Worm (Caenorhabditis elegans) whole organism, L1 larva: ENCODE measurements around the gene F55B11.2.

ENCODE experiments used
- C04F5.9 ChIP-seq: sonication (generic microtip); optimal IDR thresholded peaks from 2 replicates; lab custom pipeline; 2016; ENCODE audit warnings: missing genetic modification characterization, missing compliant biosample characterization
- Y116A8C.19 ChIP-seq: sonication (generic microtip); optimal IDR thresholded peaks from 2 replicates; lab custom pipeline; 2016; ENCODE audit warnings: missing compliant biosample characterization, missing genetic modification characterization, borderline replicate concordance
- aly-2 ChIP-seq: fragments of 150-350 bp; optimal IDR thresholded peaks from 2 replicates; lab custom pipeline; 2014; ENCODE audit warnings: missing biosample characterization, missing genetic modification characterization
- ceh-63 ChIP-seq: fragments of 200-800 bp; sonication (Bioruptor generic); optimal IDR thresholded peaks from 2 replicates; lab custom pipeline; 2018; ENCODE audit warnings: mild to moderate bottlenecking, missing genetic modification characterization, missing compliant biosample characterization
- ceh-8 ChIP-seq: fragments of 200-800 bp; sonication (Bioruptor generic); optimal IDR thresholded peaks from 2 replicates; lab custom pipeline; 2018; ENCODE audit warnings: mild to moderate bottlenecking, missing genetic modification characterization, moderate library complexity, missing compliant biosample characterization
- ceh-82 ChIP-seq, 3 experiments: fragments of 150-350 bp in 1 of 3; sonication (generic microtip) in 2 of 3; optimal IDR thresholded peaks; 2 replicates each; lab custom pipeline; 2014 to 2017; ENCODE audit warnings: missing biosample characterization in 3 of 3, missing genetic modification characterization in 3 of 3
- ceh-88 ChIP-seq: fragments of 200-800 bp; sonication (Bioruptor generic); IDR thresholded peaks from 2 replicates; pipeline ENCODE4 v1.3.6; 2022; ENCODE audit warnings: missing genetic modification characterization, missing compliant biosample characterization
- ces-1 ChIP-seq: fragments of 150-350 bp; optimal IDR thresholded peaks from 2 replicates; lab custom pipeline; 2014; ENCODE audit warnings: missing biosample characterization, missing genetic modification reagents, missing genetic modification characterization
- dpl-1 ChIP-seq, 3 experiments: fragments of 150-350 bp in 2 of 3; sonication (generic microtip) in 1 of 3; optimal IDR thresholded peaks; 2 replicates each; lab custom pipeline; 2014 to 2017; ENCODE audit warnings: missing biosample characterization in 3 of 3, missing genetic modification characterization in 3 of 3, missing genetic modification reagents in 3 of 3
- dsc-1 ChIP-seq: sonication (generic microtip); optimal IDR thresholded peaks from 2 replicates; lab custom pipeline; 2016; ENCODE audit warnings: mild to moderate bottlenecking, missing genetic modification characterization, missing compliant biosample characterization
- elt-2 ChIP-seq: sonication (generic microtip); optimal IDR thresholded peaks from 2 replicates; lab custom pipeline; 2016; ENCODE audit warnings: missing genetic modification characterization, mild to moderate bottlenecking, inconsistent platforms, missing compliant biosample characterization, missing genetic modification reagents
- fkh-8 ChIP-seq: sonication (generic microtip); optimal IDR thresholded peaks from 2 replicates; lab custom pipeline; 2016; ENCODE audit warnings: mild to moderate bottlenecking, missing genetic modification characterization, missing compliant biosample characterization
- fos-1 ChIP-seq: fragments of 150-350 bp; optimal IDR thresholded peaks from 2 replicates; lab custom pipeline; 2014; ENCODE audit warnings: missing biosample characterization, missing genetic modification characterization
- grh-1 ChIP-seq: fragments of 200-800 bp; sonication (Bioruptor generic); IDR thresholded peaks from 2 replicates; pipeline ENCODE4 v1.3.6; 2022; ENCODE audit warnings: missing genetic modification reagents, missing genetic modification characterization, missing compliant biosample characterization
- irx-1 ChIP-seq: sonication (generic microtip); optimal IDR thresholded peaks from 2 replicates; lab custom pipeline; 2016; ENCODE audit warnings: missing genetic modification characterization, missing compliant biosample characterization
- isw-1 ChIP-seq: fragments of 200-800 bp; sonication (Bioruptor generic); IDR thresholded peaks from 2 replicates; pipeline ENCODE4 v1.3.6; 2022; ENCODE audit warnings: missing genetic modification characterization, missing compliant biosample characterization
- jun-1 ChIP-seq: fragments of 150-350 bp; optimal IDR thresholded peaks from 2 replicates; lab custom pipeline; 2014; ENCODE audit warnings: missing biosample characterization, missing genetic modification reagents, missing genetic modification characterization
- lin-14 ChIP-seq: fragments of 200-800 bp; sonication (Bioruptor generic); optimal IDR thresholded peaks from 2 replicates; lab custom pipeline; 2018; ENCODE audit warnings: mild to moderate bottlenecking, missing genetic modification characterization, moderate library complexity, missing compliant biosample characterization
- lin-15B ChIP-seq: fragments of 150-350 bp; sonication (generic microtip); optimal IDR thresholded peaks from 3 replicates; lab custom pipeline; 2014; ENCODE audit warnings: missing biosample characterization, missing genetic modification characterization
- lin-35 ChIP-seq, 2 experiments: fragments of 150-350 bp; optimal IDR thresholded peaks; 2 replicates each; lab custom pipeline; 2014; ENCODE audit warnings: missing biosample characterization in 2 of 2, missing genetic modification characterization in 2 of 2, missing genetic modification reagents in 2 of 2
- lin-39 ChIP-seq: fragments of 150-350 bp; optimal IDR thresholded peaks from 2 replicates; lab custom pipeline; 2014; ENCODE audit warnings: missing biosample characterization, missing genetic modification reagents, missing genetic modification characterization
- mab-9 ChIP-seq: fragments of 200-800 bp; sonication (Bioruptor generic); IDR thresholded peaks from 2 replicates; pipeline ENCODE4 v1.3.6; 2022; ENCODE audit warnings: missing genetic modification reagents, missing genetic modification characterization, missing compliant biosample characterization
- nhr-11 ChIP-seq: fragments of 150-350 bp; optimal IDR thresholded peaks from 2 replicates; lab custom pipeline; 2014; ENCODE audit warnings: missing biosample characterization, missing genetic modification characterization
- nhr-12 ChIP-seq: sonication (generic microtip); optimal IDR thresholded peaks from 2 replicates; lab custom pipeline; 2017; ENCODE audit warnings: missing biosample characterization, missing genetic modification characterization
- nhr-19 ChIP-seq: fragments of 200-800 bp; sonication (Bioruptor generic); conservative IDR thresholded peaks from 2 replicates; pipeline ENCODE4 v1.3.6; 2022; ENCODE audit warnings: missing genetic modification characterization, missing compliant biosample characterization
- nhr-20 ChIP-seq: sonication (generic microtip); optimal IDR thresholded peaks from 2 replicates; lab custom pipeline; 2016; ENCODE audit warnings: mild to moderate bottlenecking, missing genetic modification characterization, missing compliant biosample characterization
- nhr-237 ChIP-seq: fragments of 150-350 bp; optimal IDR thresholded peaks from 2 replicates; lab custom pipeline; 2014; ENCODE audit warnings: missing biosample characterization, missing genetic modification characterization
- nhr-28 ChIP-seq: fragments of 150-350 bp; optimal IDR thresholded peaks from 2 replicates; lab custom pipeline; 2014; ENCODE audit warnings: missing biosample characterization, missing genetic modification characterization
- nhr-71 ChIP-seq: sonication (generic microtip); optimal IDR thresholded peaks from 2 replicates; lab custom pipeline; 2016; ENCODE audit warnings: mild to moderate bottlenecking, missing genetic modification characterization, moderate library complexity, missing compliant biosample characterization
- nhr-77 ChIP-seq: fragments of 150-350 bp; optimal IDR thresholded peaks from 2 replicates; lab custom pipeline; 2014; ENCODE audit warnings: missing biosample characterization, missing genetic modification characterization
- nhr-84 ChIP-seq: sonication (generic microtip); optimal IDR thresholded peaks from 2 replicates; lab custom pipeline; 2017; ENCODE audit warnings: missing biosample characterization, missing genetic modification characterization
- nhr-90 ChIP-seq: sonication (generic microtip); optimal IDR thresholded peaks from 2 replicates; lab custom pipeline; 2016; ENCODE audit warnings: mild to moderate bottlenecking, missing genetic modification characterization, missing compliant biosample characterization; ENCODE audit not compliant: poor library complexity
- pag-3 ChIP-seq: sonication (generic microtip); optimal IDR thresholded peaks from 2 replicates; lab custom pipeline; 2017; ENCODE audit warnings: missing genetic modification characterization, mild to moderate bottlenecking, missing compliant biosample characterization, antibody characterized with exemption, borderline replicate concordance; ENCODE audit not compliant: insufficient read depth
- pax-3 ChIP-seq: fragments of 200-800 bp; sonication (Bioruptor generic); optimal IDR thresholded peaks from 2 replicates; lab custom pipeline; 2018; ENCODE audit warnings: mild to moderate bottlenecking, missing genetic modification characterization, moderate library complexity, missing compliant biosample characterization
- pqm-1 ChIP-seq: sonication (generic microtip); optimal IDR thresholded peaks from 3 replicates; lab custom pipeline; 2017; ENCODE audit warnings: missing biosample characterization, missing genetic modification characterization
- skn-1 ChIP-seq: fragments of 150-350 bp; optimal IDR thresholded peaks from 2 replicates; lab custom pipeline; 2014; ENCODE audit warnings: missing biosample characterization, missing genetic modification characterization
- snu-23 ChIP-seq: sonication (generic microtip); optimal IDR thresholded peaks from 2 replicates; lab custom pipeline; 2016; ENCODE audit warnings: missing genetic modification characterization, missing compliant biosample characterization
- sox-4 ChIP-seq: sonication (generic microtip); optimal IDR thresholded peaks from 2 replicates; lab custom pipeline; 2016; ENCODE audit warnings: missing genetic modification characterization, missing compliant biosample characterization
- sptf-1 ChIP-seq: fragments of 150-350 bp; optimal IDR thresholded peaks from 2 replicates; lab custom pipeline; 2014; ENCODE audit warnings: missing biosample characterization, missing genetic modification characterization
- sup-37 ChIP-seq: fragments of 200-800 bp; sonication (Bioruptor generic); optimal IDR thresholded peaks from 2 replicates; lab custom pipeline; 2018; ENCODE audit warnings: mild to moderate bottlenecking, missing genetic modification characterization, missing compliant biosample characterization
- swsn-7 ChIP-seq: sonication (generic microtip); optimal IDR thresholded peaks from 2 replicates; lab custom pipeline; 2016; ENCODE audit warnings: missing genetic modification characterization, missing compliant biosample characterization
- tlp-1 ChIP-seq: fragments of 150-350 bp; optimal IDR thresholded peaks from 2 replicates; lab custom pipeline; 2014; ENCODE audit warnings: missing biosample characterization, missing genetic modification characterization
- unc-62 ChIP-seq: fragments of 150-350 bp; optimal IDR thresholded peaks from 2 replicates; lab custom pipeline; 2014; ENCODE audit warnings: missing biosample characterization, missing genetic modification reagents, missing genetic modification characterization
- unc-98 ChIP-seq: fragments of 200-800 bp; sonication (Bioruptor generic); IDR thresholded peaks from 2 replicates; pipeline ENCODE4 v1.3.6; 2022; ENCODE audit warnings: missing genetic modification characterization, missing compliant biosample characterization
- vab-15 ChIP-seq: sonication (generic microtip); optimal IDR thresholded peaks from 2 replicates; lab custom pipeline; 2017; ENCODE audit warnings: missing genotype, mild to moderate bottlenecking, missing genetic modification characterization, missing compliant biosample characterization
- xbp-1 ChIP-seq: sonication (generic microtip); optimal IDR thresholded peaks from 2 replicates; lab custom pipeline; 2016; ENCODE audit warnings: missing genetic modification characterization, missing compliant biosample characterization
- zag-1 ChIP-seq: fragments of 150-350 bp; optimal IDR thresholded peaks from 2 replicates; lab custom pipeline; 2014; ENCODE audit warnings: missing biosample characterization, missing genetic modification characterization
- zip-4 ChIP-seq: fragments of 200-800 bp; sonication (Bioruptor generic); optimal IDR thresholded peaks from 2 replicates; lab custom pipeline; 2018; ENCODE audit warnings: mild to moderate bottlenecking, missing genetic modification characterization, moderate library complexity, missing compliant biosample characterization
- ztf-4 ChIP-seq: fragments of 150-350 bp; optimal IDR thresholded peaks from 2 replicates; lab custom pipeline; 2014; ENCODE audit warnings: missing biosample characterization, missing genetic modification characterization

F55B11.2 gene

DNA sequence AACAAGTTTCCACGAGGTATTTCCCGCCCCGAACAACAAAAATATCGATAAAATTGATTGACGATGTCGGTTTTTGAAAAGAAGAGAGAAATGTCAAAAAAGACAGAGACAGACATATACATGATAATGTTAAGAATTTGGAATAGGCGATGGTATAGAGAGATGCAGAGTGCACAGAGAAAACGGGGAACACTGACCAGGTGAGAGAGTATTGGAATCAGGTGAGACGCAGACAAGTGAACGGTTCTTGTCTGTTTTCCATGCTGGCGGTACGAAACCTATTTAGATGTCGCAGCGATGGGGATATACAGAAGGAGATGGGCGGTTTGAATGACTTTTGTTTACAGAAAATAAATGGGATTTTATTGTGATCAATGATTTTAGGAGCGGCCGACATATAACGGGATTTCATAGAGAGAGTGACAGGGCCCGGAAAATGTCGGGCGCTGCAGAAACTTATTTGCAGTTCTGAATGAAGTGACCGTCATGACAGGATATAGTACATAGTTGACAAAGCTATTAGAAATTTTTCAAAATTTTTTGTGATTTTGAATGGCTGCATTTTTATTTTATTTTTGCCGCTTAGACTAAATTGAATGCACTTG is 22.2 kb upstream of the F55B11.2 start (continued):
- TF ChIP-seq snu-23: peak; percentile 70
- TF ChIP-seq C04F5.9: no peak
- TF ChIP-seq jun-1 (tag; lab: Kevin White, UChicago): no peak
- TF ChIP-seq pqm-1 (tag; lab: Kevin White, UChicago): no peak
- TF ChIP-seq pag-3 (tag; lab: Kevin White, UChicago): no peak
- no peak for TF ChIP-seq ztf-4 (tag; lab: Kevin White, UChicago)
- peak; percentile 71 for TF ChIP-seq nhr-90 (tag; lab: Kevin White, UChicago)
- TF ChIP-seq nhr-11: no peak
- TF ChIP-seq swsn-7 (tag; lab: Kevin White, UChicago): no peak
- no peak for TF ChIP-seq isw-1 (GFP tag; lab: Robert Waterston, UW)
- no peak for TF ChIP-seq mab-9 (GFP tag; lab: Robert Waterston, UW)
- TF ChIP-seq sptf-1 (tag; lab: Kevin White, UChicago): no peak
- no peak for TF ChIP-seq nhr-237 (tag; lab: Kevin White, UChicago)
- TF ChIP-seq nhr-20: peak; percentile 57
- no peak for TF ChIP-seq zag-1 (tag; lab: Kevin White, UChicago)
- TF ChIP-seq zip-4 (GFP tag; lab: Kevin White, UChicago): no peak
- no peak for TF ChIP-seq irx-1
- no peak for TF ChIP-seq sup-37 (GFP tag; lab: Kevin White, UChicago)
- no peak for TF ChIP-seq nhr-12 (tag; lab: Kevin White, UChicago)
- TF ChIP-seq tlp-1 (tag; lab: Kevin White, UChicago): no peak
- TF ChIP-seq Y116A8C.19 (tag; lab: Kevin White, UChicago): no peak
- no peak for TF ChIP-seq nhr-71 (tag; lab: Kevin White, UChicago)
- no peak for TF ChIP-seq nhr-77 (tag; lab: Kevin White, UChicago)
- no peak for TF ChIP-seq xbp-1 (tag; lab: Kevin White, UChicago)
- TF ChIP-seq grh-1 (GFP tag; lab: Robert Waterston, UW): no peak
- TF ChIP-seq nhr-19 (GFP tag; lab: Robert Waterston, UW): peak; percentile 31; the same call in 1 of the 2 replicates
- TF ChIP-seq pax-3 (tag; lab: Kevin White, UChicago): no peak
- no peak for TF ChIP-seq vab-15 (tag; lab: Kevin White, UChicago)
- TF ChIP-seq dsc-1 (tag; lab: Kevin White, UChicago): no peak
- no peak for TF ChIP-seq nhr-28
- TF ChIP-seq lin-35 (GFP tag; optimal IDR thresholded peaks at IDR 0.05; lab: Kevin White, UChicago): peak in 1 of 2 experiments; percentile 59
- TF ChIP-seq lin-15B: no peak
- TF ChIP-seq unc-98 (GFP tag; lab: Robert Waterston, UW): no peak
- TF ChIP-seq lin-39: no peak
- TF ChIP-seq fos-1: no peak
- TF ChIP-seq ceh-82 (tag; optimal IDR thresholded peaks at IDR 0.05; lab: Kevin White, UChicago): no peak
- no peak for TF ChIP-seq nhr-84 (tag; lab: Kevin White, UChicago)
- TF ChIP-seq unc-62: no peak
- TF ChIP-seq ceh-88 (GFP tag; lab: Robert Waterston, UW): no peak
- TF ChIP-seq ces-1 (GFP tag; lab: Kevin White, UChicago): no peak
- TF ChIP-seq ceh-8 (GFP tag; lab: Kevin White, UChicago): no peak
- no peak for TF ChIP-seq aly-2 (tag; lab: Kevin White, UChicago)
- TF ChIP-seq fkh-8 (tag; lab: Kevin White, UChicago): no peak
- peak in 1 of 3 experiments; percentile 3 for TF ChIP-seq dpl-1 (GFP tag; optimal IDR thresholded peaks at IDR 0.05; lab: Kevin White, UChicago)
- TF ChIP-seq lin-14 (GFP tag; lab: Kevin White, UChicago): peak; percentile 84
- no peak for TF ChIP-seq elt-2 (tag; lab: Kevin White, UChicago)
- no peak for TF ChIP-seq ceh-63
- TF ChIP-seq skn-1 (tag; lab: Kevin White, UChicago): peak; percentile 12
- no peak for TF ChIP-seq sox-4 (tag; lab: Kevin White, UChicago)
